Worm (Caenorhabditis elegans) whole organism, L2 larva: Measurements from ENCODE around the gene clpf-1.

Experiments used
- Y55F3AM.14 ChIP-seq: fragments of 200-800 bp; sonication (Bioruptor generic); optimal IDR thresholded peaks from 2 replicates; lab custom pipeline; 2018; ENCODE audit warnings: mild to moderate bottlenecking, missing genetic modification characterization, missing compliant biosample characterization
- alr-1 ChIP-seq: fragments of 150-350 bp; optimal IDR thresholded peaks from 2 replicates; lab custom pipeline; 2014; ENCODE audit warnings: missing biosample characterization, missing genetic modification characterization
- blmp-1 ChIP-seq: sonication (generic microtip); optimal IDR thresholded peaks from 2 replicates; lab custom pipeline; 2017; ENCODE audit warnings: missing genetic modification characterization, mild to moderate bottlenecking, missing compliant biosample characterization, antibody characterized with exemption, moderate library complexity; ENCODE audit not compliant: insufficient read depth
- ceh-82 ChIP-seq: fragments of 150-350 bp; optimal IDR thresholded peaks from 2 replicates; lab custom pipeline; 2014; ENCODE audit warnings: missing biosample characterization, missing genetic modification characterization
- lin-13 ChIP-seq: fragments of 150-350 bp; optimal IDR thresholded peaks from 2 replicates; lab custom pipeline; 2014; ENCODE audit warnings: missing biosample characterization, missing genetic modification reagents, missing genetic modification characterization
- lin-39 ChIP-seq: fragments of 150-350 bp; optimal IDR thresholded peaks from 2 replicates; lab custom pipeline; 2014; ENCODE audit warnings: missing biosample characterization, missing genetic modification reagents, missing genetic modification characterization
- nhr-12 ChIP-seq: fragments of 150-350 bp; optimal IDR thresholded peaks from 2 replicates; lab custom pipeline; 2014; ENCODE audit warnings: missing biosample characterization, missing genetic modification characterization
- nhr-25 ChIP-seq: fragments of 150-350 bp; sonication (generic microtip); optimal IDR thresholded peaks from 3 replicates; lab custom pipeline; 2014; ENCODE audit warnings: missing biosample characterization, missing genetic modification characterization
- nhr-77 ChIP-seq: fragments of 150-350 bp; optimal IDR thresholded peaks from 2 replicates; lab custom pipeline; 2014; ENCODE audit warnings: missing biosample characterization, missing genetic modification characterization
- skn-1 ChIP-seq: sonication (generic microtip); optimal IDR thresholded peaks from 2 replicates; lab custom pipeline; 2017; ENCODE audit warnings: missing biosample characterization, missing genetic modification characterization
- unc-62 ChIP-seq: fragments of 150-350 bp; optimal IDR thresholded peaks from 2 replicates; lab custom pipeline; 2014; ENCODE audit warnings: missing biosample characterization, missing genetic modification reagents, missing genetic modification characterization
- ztf-11 ChIP-seq: sonication (generic microtip); optimal IDR thresholded peaks from 2 replicates; lab custom pipeline; 2017; ENCODE audit warnings: missing biosample characterization, missing genetic modification characterization

DNA sequence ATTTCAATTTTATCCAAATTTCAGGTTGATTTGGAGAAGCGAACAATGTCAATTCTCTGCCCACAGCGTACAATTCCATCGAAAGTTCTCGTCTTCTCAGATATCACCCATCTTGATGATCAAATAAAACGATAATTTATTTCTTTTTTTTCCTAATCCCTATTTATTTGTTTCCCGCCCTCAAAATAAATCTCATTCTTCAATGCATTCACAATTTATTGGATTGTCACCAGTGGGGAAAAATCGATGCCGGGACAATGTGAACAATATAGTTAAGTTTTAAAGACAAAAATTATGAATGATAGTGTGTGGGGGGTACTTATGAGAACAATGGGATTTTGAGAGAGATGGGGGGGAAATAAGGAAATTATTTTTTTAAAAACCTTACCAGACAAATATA, 2.9 kb downstream of the clpf-1 start:
- no peak for TF ChIP-seq blmp-1 (tag; lab: Kevin White, UChicago)
- no peak for TF ChIP-seq nhr-77 (tag; lab: Kevin White, UChicago)
- TF ChIP-seq skn-1 (tag; lab: Kevin White, UChicago), result no peak
- no peak for TF ChIP-seq ztf-11 (tag; lab: Kevin White, UChicago)
- no peak for TF ChIP-seq lin-13 (GFP tag; lab: Kevin White, UChicago)
- no peak for TF ChIP-seq nhr-25 (tag; lab: Kevin White, UChicago)
- TF ChIP-seq unc-62 (GFP tag; lab: Kevin White, UChicago), result no peak
- no peak for TF ChIP-seq Y55F3AM.14 (GFP tag; lab: Kevin White, UChicago)
- TF ChIP-seq alr-1 (tag; lab: Kevin White, UChicago), result no peak
- no peak for TF ChIP-seq lin-39
- TF ChIP-seq nhr-12 (tag; lab: Kevin White, UChicago), result no peak
- TF ChIP-seq ceh-82 (tag; lab: Kevin White, UChicago), result no peak
